Fruit fly (Drosophila melanogaster): ENCODE results near the gene PTPMT1.
A peak's percentile ranks its signal among the peaks of the same experiment; 100 is the strongest.

PTPMT1 gene

dm6 chr3R:23790483-23791175, 32.5 kb downstream of the PTPMT1 start (continued):
- no peak for TF ChIP-seq kay (GFP tag; optimal IDR thresholded peaks at IDR 0.05)
- TF ChIP-seq zf30C (GFP tag; optimal IDR thresholded peaks at IDR 0.05), result no peak
- no peak for TF ChIP-seq CG12391 (tag; optimal IDR thresholded peaks at IDR 0.05)
- TF ChIP-seq z (GFP tag; IDR thresholded peaks at IDR 0.05), result no peak
- no peak for TF ChIP-seq Scr (GFP tag; IDR thresholded peaks at IDR 0.05; ENCODE audit: partially characterized antibody)
- TF ChIP-seq Atf-2 (GFP tag; optimal IDR thresholded peaks at IDR 0.05), result no peak
- TF ChIP-seq CG16813 (GFP tag; IDR thresholded peaks at IDR 0.05; ENCODE audit: partially characterized antibody), result no peak

- TF ChIP-seq gt (GFP tag; IDR thresholded peaks at IDR 0.05), result no peak
- TF ChIP-seq Optix (GFP tag; IDR thresholded peaks at IDR 0.05), result no peak
- TF ChIP-seq CG6689 (GFP tag; IDR thresholded peaks at IDR 0.05), result 0 out of 2 replicates have a peak, but pooled peaks have one; percentile 12
- no peak for TF ChIP-seq ssp (GFP tag; IDR thresholded peaks at IDR 0.05)
- TF ChIP-seq hkb (optimal IDR thresholded peaks at IDR 0.05), result no peak
- TF ChIP-seq hkb (GFP tag; IDR thresholded peaks at IDR 0.05), result no peak
- TF ChIP-seq CG8290 (GFP tag; optimal IDR thresholded peaks at IDR 0.05), result no peak
- no peak for TF ChIP-seq CG8290 (tag; optimal IDR thresholded peaks at IDR 0.05)
- TF ChIP-seq ranshi (GFP tag; IDR thresholded peaks at IDR 0.05), result no peak
- TF ChIP-seq sna (GFP tag; IDR thresholded peaks at IDR 0.05; ENCODE audit: partially characterized antibody), result no peak
- TF ChIP-seq Six4 (GFP tag; optimal IDR thresholded peaks at IDR 0.05), result no peak
- TF ChIP-seq CG4820 (GFP tag; optimal IDR thresholded peaks at IDR 0.05), result no peak
- no peak for TF ChIP-seq Myb (GFP tag; optimal IDR thresholded peaks at IDR 0.05)
- no peak for TF ChIP-seq bab2 (GFP tag; optimal IDR thresholded peaks at IDR 0.05)
- TF ChIP-seq gsb-n (tag; optimal IDR thresholded peaks at IDR 0.05), result no peak
- no peak for TF ChIP-seq CG3838 (GFP tag; optimal IDR thresholded peaks at IDR 0.05)
- no peak for TF ChIP-seq sr (GFP tag; IDR thresholded peaks at IDR 0.05)
- no peak for TF ChIP-seq repo (GFP tag; optimal IDR thresholded peaks at IDR 0.05)
- TF ChIP-seq CG15696 (tag; optimal IDR thresholded peaks at IDR 0.05), result no peak
- no peak for TF ChIP-seq ash1 (GFP tag; optimal IDR thresholded peaks at IDR 0.05)
- TF ChIP-seq Opbp (GFP tag; IDR thresholded peaks at IDR 0.05; ENCODE audit: partially characterized antibody), result no peak
- peak; percentile 43; the same call in 1 of the 2 replicates for TF ChIP-seq Drgx (GFP tag; IDR thresholded peaks at IDR 0.05)
- no peak for TF ChIP-seq CG8388 (GFP tag; optimal IDR thresholded peaks at IDR 0.05)
- TF ChIP-seq Xrp1 (GFP tag; IDR thresholded peaks at IDR 0.05), result peak; percentile 13; the same call in 1 of the 2 replicates
- TF ChIP-seq row (GFP tag; IDR thresholded peaks at IDR 0.05), result peak; percentile 46; the same call in 2 of the 3 replicates
- no peak for TF ChIP-seq CG15601 (tag; optimal IDR thresholded peaks at IDR 0.05)
- TF ChIP-seq rib (GFP tag; IDR thresholded peaks at IDR 0.05), result no peak
- TF ChIP-seq CG14667 (GFP tag; IDR thresholded peaks at IDR 0.05), result no peak
Observed at dm6 chr3R:23791491-23791890, 33.4 kb downstream of the PTPMT1 start.

- TF ChIP-seq Camta (GFP tag; optimal IDR thresholded peaks at IDR 0.05) (peak; percentile 25), CG4707 (GFP tag; optimal IDR thresholded peaks at IDR 0.05) (peak; percentile 83), CG17802 (tag; optimal IDR thresholded peaks at IDR 0.05) (peak; percentile 45), CG4328 (GFP tag; optimal IDR thresholded peaks at IDR 0.05) (peak; percentile 7), fd102C (GFP tag; optimal IDR thresholded peaks at IDR 0.05) (peak; percentile 33), CG7271 (tag; optimal IDR thresholded peaks at IDR 0.05) (peak; percentile 31), Doc2 (GFP tag; IDR thresholded peaks at IDR 0.05) (no peak), onecut (GFP tag; IDR thresholded peaks at IDR 0.05) (peak; percentile 52; the same call in 1 of the 2 replicates), HLHmδ (GFP tag; optimal IDR thresholded peaks at IDR 0.05) (peak; percentile 86), sima (GFP tag; optimal IDR thresholded peaks at IDR 0.05) (no peak), dmrt11E (tag; optimal IDR thresholded peaks at IDR 0.05) (peak; percentile 35), stc (GFP tag; IDR thresholded peaks at IDR 0.05) (peak; percentile 52; the same call in 1 of the 2 replicates), lov (optimal IDR thresholded peaks at IDR 0.05) (no peak), lov (GFP tag; IDR thresholded peaks at IDR 0.05) (0 out of 3 replicates have a peak, but pooled peaks have one; percentile 14), MTF-1 (GFP tag; optimal IDR thresholded peaks at IDR 0.05; ENCODE audit: borderline replicate concordance) (peak; percentile 36), CG1832 (GFP tag; optimal IDR thresholded peaks at IDR 0.05) (no peak)
Observed at dm6 chr3R:23803668-23804067, 45.5 kb downstream of the PTPMT1 start, which contains the start of gene CG34355. Gene CG34355, plus strand, starts transcription at chr3R:23803859.
